Fruit fly (Drosophila melanogaster): ENCODE results near the gene Apl.

Apl gene

DNA sequence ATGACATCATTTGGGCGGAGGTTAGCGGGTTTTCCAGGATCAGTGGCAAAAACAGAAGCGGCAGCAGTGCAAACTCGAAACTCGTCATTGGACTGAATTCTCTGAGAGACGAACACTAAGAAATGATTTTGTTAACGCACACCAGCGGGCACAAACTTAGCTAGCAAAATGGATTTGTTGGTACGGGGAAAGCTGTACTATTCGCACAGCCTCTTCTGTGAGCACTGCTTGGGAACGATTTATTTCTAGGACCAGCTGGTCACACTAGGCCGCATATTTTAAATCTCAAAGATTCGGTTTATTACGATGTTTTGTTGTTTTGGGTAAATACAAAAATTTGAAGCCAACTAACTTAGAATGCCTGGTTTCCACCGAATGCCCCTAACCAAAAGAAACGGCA, 14.1 kb downstream of the Apl start, which contains the start of gene CG4098 (continued):
- TF ChIP-seq HmgD (GFP tag; optimal IDR thresholded peaks at IDR 0.05) (peak; percentile 78), Camta (GFP tag; optimal IDR thresholded peaks at IDR 0.05) (peak; percentile 48), lbe (GFP tag; optimal IDR thresholded peaks at IDR 0.05) (peak; percentile 21), Gug (GFP tag; IDR thresholded peaks at IDR 0.05) (peak; percentile 91), bsh (GFP tag; optimal IDR thresholded peaks at IDR 0.05) (peak in 1 of 2 experiments; percentile 47), CG7786 (GFP tag; optimal IDR thresholded peaks at IDR 0.05) (peak; percentile 68), Tbp (GFP tag; optimal IDR thresholded peaks at IDR 0.05) (no peak), CG4854 (GFP tag; optimal IDR thresholded peaks at IDR 0.05) (no peak), seq (GFP tag; IDR thresholded peaks at IDR 0.05) (no peak; the same call in 1 of the 2 replicates), cato (GFP tag; optimal IDR thresholded peaks at IDR 0.05; ENCODE audit: borderline replicate concordance) (no peak), CG2678 (tag; optimal IDR thresholded peaks at IDR 0.05) (peak; percentile 38), Myb (GFP tag; optimal IDR thresholded peaks at IDR 0.05) (peak; percentile 61), Hey (tag; optimal IDR thresholded peaks at IDR 0.05) (no peak), toy (GFP tag; IDR thresholded peaks at IDR 0.05) (no peak), odd (GFP tag; optimal IDR thresholded peaks at IDR 0.05) (no peak), mam (GFP tag; optimal IDR thresholded peaks at IDR 0.05) (peak; percentile 69), Dbx (GFP tag; IDR thresholded peaks at IDR 0.05) (peak; percentile 68; the same call in 2 of the 3 replicates), CG31388 (GFP tag; optimal IDR thresholded peaks at IDR 0.05) (no peak), CG13287 (GFP tag; IDR thresholded peaks at IDR 0.05; ENCODE audit: partially characterized antibody) (peak; percentile 55), Aef1 (GFP tag; IDR thresholded peaks at IDR 0.05) (peak; percentile 58), CG10543 (GFP tag; optimal IDR thresholded peaks at IDR 0.05) (peak; percentile 27), nom (GFP tag; optimal IDR thresholded peaks at IDR 0.05) (peak; percentile 59), Hsf (GFP tag; optimal IDR thresholded peaks at IDR 0.05) (peak; percentile 52), H2.0 (GFP tag; IDR thresholded peaks at IDR 0.05) (peak; percentile 77), bbx (GFP tag; IDR thresholded peaks at IDR 0.05; ENCODE audit: partially characterized antibody) (peak; percentile 23; the same call in 1 of the 2 replicates), HLH54F (GFP tag; optimal IDR thresholded peaks at IDR 0.05) (peak; percentile 69), Atf6 (GFP tag; IDR thresholded peaks at IDR 0.05) (peak; percentile 67), dmrt11E (tag; optimal IDR thresholded peaks at IDR 0.05) (no peak), disco-r (GFP tag; optimal IDR thresholded peaks at IDR 0.05) (no peak), HLH4C (GFP tag; IDR thresholded peaks at IDR 0.05; ENCODE audit: partially characterized antibody) (no peak), tap (tag; optimal IDR thresholded peaks at IDR 0.05) (peak; percentile 18), CG9932 (GFP tag; IDR thresholded peaks at IDR 0.05) (peak; percentile 88), abd-A (tag; optimal IDR thresholded peaks at IDR 0.05) (no peak), CG7987 (GFP tag; optimal IDR thresholded peaks at IDR 0.05) (peak; percentile 29), BtbVII (GFP tag; optimal IDR thresholded peaks at IDR 0.05) (no peak), CG8089 (GFP tag; optimal IDR thresholded peaks at IDR 0.05) (no peak), knrl (GFP tag; IDR thresholded peaks at IDR 0.05; ENCODE audit: partially characterized antibody) (0 out of 3 replicates have a peak, but pooled peaks have one; percentile 21), CG9727 (GFP tag; optimal IDR thresholded peaks at IDR 0.05) (peak; percentile 8), cg (GFP tag; optimal IDR thresholded peaks at IDR 0.05) (no peak), Ets97D (GFP tag; optimal IDR thresholded peaks at IDR 0.05) (peak; percentile 47), Pdp1 (GFP tag; optimal IDR thresholded peaks at IDR 0.05) (peak; percentile 63 to 65), vfl (GFP tag; optimal IDR thresholded peaks at IDR 0.05) (peak; percentile 48), unpg (GFP tag; optimal IDR thresholded peaks at IDR 0.05) (peak; percentile 49), pb (GFP tag; optimal IDR thresholded peaks at IDR 0.05) (no peak), MESR4 (GFP tag; optimal IDR thresholded peaks at IDR 0.05) (peak; percentile 33), CG2889 (GFP tag; IDR thresholded peaks at IDR 0.05) (peak; percentile 57; the same call in 1 of the 3 replicates), dm (GFP tag; optimal IDR thresholded peaks at IDR 0.05) (peak; percentile 11), Chrac-16 (GFP tag; optimal IDR thresholded peaks at IDR 0.05) (peak; percentile 51), CG8290 (GFP tag; optimal IDR thresholded peaks at IDR 0.05) (no peak), CG8290 (tag; optimal IDR thresholded peaks at IDR 0.05) (peak in 1 of 2 experiments; percentile 95), Fer3 (tag; optimal IDR thresholded peaks at IDR 0.05) (peak; percentile 54)

Measured in whole organism, embryonic.